Worm (Caenorhabditis elegans) whole organism, young adult: Measurements from ENCODE around the gene rga-1.

Experiments
- B0261.1 ChIP-seq: sonication (generic microtip); optimal IDR thresholded peaks from 2 replicates; lab custom pipeline; 2016; ENCODE audit warnings: mild to moderate bottlenecking, missing genetic modification characterization, moderate library complexity, missing compliant biosample characterization
- D2030.7 ChIP-seq: fragments of 200-800 bp; sonication (Bioruptor generic); IDR thresholded peaks from 2 replicates; pipeline ENCODE4 v1.3.6; 2022; ENCODE audit warnings: missing genetic modification reagents, missing genetic modification characterization, missing compliant biosample characterization
- F23B12.7 ChIP-seq: sonication (generic microtip); optimal IDR thresholded peaks from 2 replicates; lab custom pipeline; 2017; ENCODE audit warnings: missing genetic modification characterization, mild to moderate bottlenecking, missing compliant biosample characterization, antibody characterized with exemption, moderate library complexity; ENCODE audit not compliant: insufficient read depth
- F37B4.10 ChIP-seq: fragments of 200-800 bp; sonication (Bioruptor generic); IDR thresholded peaks from 2 replicates; pipeline ENCODE4 v1.3.6; 2022; ENCODE audit warnings: missing genetic modification characterization, missing compliant biosample characterization
- F49E8.2 ChIP-seq: sonication (generic microtip); optimal IDR thresholded peaks from 3 replicates; lab custom pipeline; 2017; ENCODE audit warnings: missing genetic modification characterization, mild to moderate bottlenecking, missing compliant biosample characterization, antibody characterized with exemption, moderate library complexity; ENCODE audit not compliant: insufficient read depth
- F57A8.1 ChIP-seq: fragments of 200-800 bp; sonication (Bioruptor generic); optimal IDR thresholded peaks from 2 replicates; lab custom pipeline; 2018; ENCODE audit warnings: mild to moderate bottlenecking, missing genetic modification characterization, moderate library complexity, missing compliant biosample characterization
- K12H6.12 ChIP-seq: fragments of 200-800 bp; sonication (Bioruptor generic); optimal IDR thresholded peaks from 2 replicates; lab custom pipeline; 2018; ENCODE audit warnings: mild to moderate bottlenecking, missing genetic modification characterization, missing compliant biosample characterization
- T26A5.8 ChIP-seq: sonication (generic microtip); optimal IDR thresholded peaks from 2 replicates; lab custom pipeline; 2016; ENCODE audit warnings: missing genetic modification characterization, missing compliant biosample characterization
- Y67H2A.10 ChIP-seq: fragments of 200-800 bp; sonication (Bioruptor generic); conservative IDR thresholded peaks from 2 replicates; pipeline ENCODE4 v1.3.6; 2022; ENCODE audit warnings: missing genetic modification reagents, missing genetic modification characterization, missing compliant biosample characterization
- akir-1 ChIP-seq: fragments of 200-800 bp; sonication (Bioruptor generic); optimal IDR thresholded peaks from 2 replicates; lab custom pipeline; 2018; ENCODE audit warnings: mild to moderate bottlenecking, missing genetic modification characterization, moderate library complexity, missing compliant biosample characterization
- aptf-3 ChIP-seq: fragments of 200-800 bp; sonication (Bioruptor generic); IDR thresholded peaks from 2 replicates; pipeline ENCODE4 v1.3.6; 2022; ENCODE audit warnings: missing genetic modification characterization, missing compliant biosample characterization
- athp-1 ChIP-seq: sonication (generic microtip); optimal IDR thresholded peaks from 2 replicates; lab custom pipeline; 2017; ENCODE audit warnings: mild to moderate bottlenecking, missing genetic modification characterization, missing compliant biosample characterization
- attf-3 ChIP-seq: fragments of 200-800 bp; sonication (Bioruptor generic); conservative IDR thresholded peaks from 2 replicates; pipeline ENCODE4 v1.3.6; 2022; ENCODE audit warnings: missing genetic modification reagents, missing genetic modification characterization, missing compliant biosample characterization
- cebp-1 ChIP-seq, 2 experiments: fragments of 200-800 bp in 1 of 2; sonication (Bioruptor generic) in 1 of 2; sonication (generic microtip) in 1 of 2; IDR thresholded peaks in 1 of 2; optimal IDR thresholded peaks in 1 of 2; 2 replicates each; pipeline versions ENCODE4 v1.3.6 to Lab custom; 2017 to 2022; ENCODE audit warnings: missing compliant biosample characterization in 2 of 2, missing genetic modification characterization in 2 of 2, mild to moderate bottlenecking in 1 of 2, missing genetic modification reagents in 1 of 2, moderate library complexity in 1 of 2
- ceh-58 ChIP-seq: fragments of 200-800 bp; sonication (Bioruptor generic); IDR thresholded peaks from 2 replicates; pipeline ENCODE4 v1.3.6; 2022; ENCODE audit warnings: missing genetic modification characterization, missing compliant biosample characterization
- chd-7 ChIP-seq: sonication (generic microtip); optimal IDR thresholded peaks from 2 replicates; lab custom pipeline; 2016; ENCODE audit warnings: mild to moderate bottlenecking, missing genetic modification characterization, moderate library complexity, missing compliant biosample characterization
- dox-1 ChIP-seq: fragments of 200-800 bp; sonication (Bioruptor generic); IDR thresholded peaks from 2 replicates; pipeline ENCODE4 v1.3.6; 2022; ENCODE audit warnings: missing genetic modification reagents, missing genetic modification characterization, missing compliant biosample characterization
- dpl-1 ChIP-seq: fragments of 150-350 bp; optimal IDR thresholded peaks from 2 replicates; lab custom pipeline; 2014; ENCODE audit warnings: missing biosample characterization, missing genetic modification reagents, missing genetic modification characterization
- efl-1 ChIP-seq: fragments of 150-350 bp; optimal IDR thresholded peaks from 2 replicates; lab custom pipeline; 2014; ENCODE audit warnings: missing biosample characterization, missing genetic modification reagents, missing genetic modification characterization
- egrh-3 ChIP-seq: fragments of 200-800 bp; sonication (Bioruptor generic); IDR thresholded peaks from 2 replicates; pipeline ENCODE4 v1.3.6; 2022; ENCODE audit warnings: missing genetic modification reagents, missing genetic modification characterization, missing compliant biosample characterization
- him-1 ChIP-seq: sonication (generic microtip); optimal IDR thresholded peaks from 2 replicates; lab custom pipeline; 2016; ENCODE audit warnings: missing genotype, missing genetic modification reagents, missing genetic modification characterization, missing compliant biosample characterization
- hlh-12 ChIP-seq: sonication (generic microtip); optimal IDR thresholded peaks from 2 replicates; lab custom pipeline; 2016; ENCODE audit warnings: missing genetic modification characterization, missing compliant biosample characterization
- hlh-26 ChIP-seq: fragments of 200-800 bp; sonication (Bioruptor generic); conservative IDR thresholded peaks from 2 replicates; pipeline ENCODE4 v1.3.6; 2022; ENCODE audit warnings: missing genetic modification reagents, missing genetic modification characterization, missing compliant biosample characterization
- hsf-1 ChIP-seq: fragments of 200-800 bp; sonication (Bioruptor generic); IDR thresholded peaks from 2 replicates; pipeline ENCODE4 v1.3.6; 2022; ENCODE audit warnings: missing genetic modification reagents, missing genetic modification characterization, missing compliant biosample characterization
- lag-1 ChIP-seq: fragments of 200-800 bp; sonication (Bioruptor generic); IDR thresholded peaks from 2 replicates; pipeline ENCODE4 v1.3.6; 2022; ENCODE audit warnings: missing genetic modification reagents, missing genetic modification characterization, missing compliant biosample characterization
- let-607 ChIP-seq, 2 experiments: fragments of 200-800 bp in 1 of 2; sonication (Bioruptor generic) in 1 of 2; sonication (generic microtip) in 1 of 2; optimal IDR thresholded peaks; 2 replicates each; lab custom pipeline; 2016 to 2018; ENCODE audit warnings: mild to moderate bottlenecking in 2 of 2, missing compliant biosample characterization in 2 of 2, missing genetic modification characterization in 2 of 2, moderate library complexity in 2 of 2, missing genotype in 1 of 2
- lin-26 ChIP-seq: fragments of 200-800 bp; sonication (Bioruptor generic); IDR thresholded peaks from 2 replicates; pipeline ENCODE4 v1.3.6; 2022; ENCODE audit warnings: missing genetic modification reagents, missing genetic modification characterization, missing compliant biosample characterization
- lin-35 ChIP-seq, 3 experiments: fragments of 150-350 bp in 2 of 3; sonication (generic microtip) in 1 of 3; optimal IDR thresholded peaks; 2 replicates each; lab custom pipeline; 2014 to 2018; ENCODE audit warnings: missing biosample characterization in 3 of 3, missing genetic modification characterization in 3 of 3, missing genetic modification reagents in 3 of 3
- lin-54 ChIP-seq: fragments of 200-800 bp; sonication (Bioruptor generic); optimal IDR thresholded peaks from 2 replicates; lab custom pipeline; 2018; ENCODE audit warnings: mild to moderate bottlenecking, missing genetic modification characterization, missing compliant biosample characterization
- madf-3 ChIP-seq: fragments of 200-800 bp; sonication (Bioruptor generic); IDR thresholded peaks from 2 replicates; pipeline ENCODE4 v1.3.6; 2022; ENCODE audit warnings: missing genetic modification reagents, missing genetic modification characterization, missing compliant biosample characterization
- madf-8 ChIP-seq: fragments of 200-800 bp; sonication (Bioruptor generic); conservative IDR thresholded peaks from 2 replicates; pipeline ENCODE4 v1.3.6; 2022; ENCODE audit warnings: missing genetic modification reagents, missing genetic modification characterization, missing compliant biosample characterization
- mcd-1 ChIP-seq: fragments of 200-800 bp; sonication (Bioruptor generic); IDR thresholded peaks from 2 replicates; pipeline ENCODE4 v1.3.6; 2022; ENCODE audit warnings: missing genetic modification reagents, missing genetic modification characterization, missing compliant biosample characterization
- nhr-179 ChIP-seq: sonication (generic microtip); optimal IDR thresholded peaks from 2 replicates; lab custom pipeline; 2016; ENCODE audit warnings: mild to moderate bottlenecking, missing genetic modification characterization, missing compliant biosample characterization
- nhr-27 ChIP-seq: fragments of 200-800 bp; sonication (Bioruptor generic); optimal IDR thresholded peaks from 2 replicates; lab custom pipeline; 2018; ENCODE audit warnings: mild to moderate bottlenecking, missing genetic modification characterization, moderate library complexity, missing compliant biosample characterization
- nhr-80 ChIP-seq: sonication (generic microtip); optimal IDR thresholded peaks from 2 replicates; lab custom pipeline; 2016; ENCODE audit warnings: missing genetic modification characterization, missing compliant biosample characterization
- snpc-3.4 ChIP-seq: sonication (generic microtip); optimal IDR thresholded peaks from 2 replicates; lab custom pipeline; 2017; ENCODE audit warnings: missing genetic modification characterization, mild to moderate bottlenecking, missing compliant biosample characterization, antibody characterized with exemption, moderate library complexity, missing genotype, missing genetic modification reagents
- snpc-4 ChIP-seq, 5 experiments: fragments of 150-350 bp in 1 of 5; sonication (generic microtip) in 4 of 5; optimal IDR thresholded peaks; 2 replicates each; lab custom pipeline; 2014 to 2018; ENCODE audit warnings: missing genetic modification characterization in 5 of 5, missing biosample characterization in 3 of 5, antibody characterized with exemption in 2 of 5, mild to moderate bottlenecking in 2 of 5, missing compliant biosample characterization in 2 of 5, missing genotype in 2 of 5, moderate library complexity in 2 of 5, missing genetic modification reagents in 1 of 5
- somi-1 ChIP-seq: fragments of 200-800 bp; sonication (Bioruptor generic); optimal IDR thresholded peaks from 2 replicates; lab custom pipeline; 2018; ENCODE audit warnings: mild to moderate bottlenecking, missing genetic modification characterization, missing compliant biosample characterization
- sptf-2 ChIP-seq: fragments of 200-800 bp; sonication (Bioruptor generic); optimal IDR thresholded peaks from 2 replicates; lab custom pipeline; 2018; ENCODE audit warnings: mild to moderate bottlenecking, missing genetic modification characterization, missing compliant biosample characterization
- unc-130 ChIP-seq: sonication (generic microtip); optimal IDR thresholded peaks from 2 replicates; lab custom pipeline; 2016; ENCODE audit warnings: missing genetic modification reagents, missing genetic modification characterization, missing compliant biosample characterization
- ztf-22 ChIP-seq: fragments of 200-800 bp; sonication (Bioruptor generic); optimal IDR thresholded peaks from 2 replicates; lab custom pipeline; 2018; ENCODE audit warnings: mild to moderate bottlenecking, missing genetic modification characterization, moderate library complexity, missing compliant biosample characterization
- ztf-28 ChIP-seq: fragments of 200-800 bp; sonication (Bioruptor generic); IDR thresholded peaks from 2 replicates; pipeline ENCODE4 v1.3.6; 2022; ENCODE audit warnings: missing genetic modification reagents, missing genetic modification characterization, missing compliant biosample characterization
- ztf-6 ChIP-seq: fragments of 200-800 bp; sonication (Bioruptor generic); IDR thresholded peaks from 2 replicates; pipeline ENCODE4 v1.3.6; 2022; ENCODE audit warnings: missing genetic modification reagents, missing genetic modification characterization, missing compliant biosample characterization

rga-1 gene

DNA sequence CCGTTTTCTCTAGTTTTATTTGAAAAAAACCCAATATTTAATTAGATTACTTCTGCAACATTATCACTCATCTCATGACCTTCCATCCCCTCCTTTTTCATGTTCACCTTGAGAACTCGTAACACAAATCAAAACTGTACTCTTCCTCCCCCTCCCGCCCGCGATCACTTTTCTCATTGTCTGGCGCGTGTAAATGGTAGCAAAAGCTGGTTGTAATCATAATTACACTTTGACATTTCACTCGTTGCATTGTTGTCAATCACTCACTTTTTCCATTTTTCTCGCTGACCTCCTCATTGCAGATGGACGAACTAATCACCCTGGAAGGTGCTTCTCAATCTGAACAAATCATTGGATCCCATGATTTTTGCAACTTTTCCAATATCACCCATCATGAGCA lies 45.7 kb downstream of the rga-1 start, which contains the start of gene npr-41:
npr-41 (plus strand) TSS at position 301 of the 400 bp plus-strand sequence.
- TF ChIP-seq nhr-80 (tag; lab: Kevin White, UChicago), result no peak
- TF ChIP-seq madf-3, result no peak
- no peak for TF ChIP-seq mcd-1 (GFP tag; lab: Robert Waterston, UW)
- TF ChIP-seq sptf-2, result no peak
- no peak for TF ChIP-seq somi-1 (GFP tag; lab: Kevin White, UChicago)
- TF ChIP-seq chd-7, result no peak
- TF ChIP-seq aptf-3 (GFP tag; lab: Robert Waterston, UW), result no peak

DNA sequence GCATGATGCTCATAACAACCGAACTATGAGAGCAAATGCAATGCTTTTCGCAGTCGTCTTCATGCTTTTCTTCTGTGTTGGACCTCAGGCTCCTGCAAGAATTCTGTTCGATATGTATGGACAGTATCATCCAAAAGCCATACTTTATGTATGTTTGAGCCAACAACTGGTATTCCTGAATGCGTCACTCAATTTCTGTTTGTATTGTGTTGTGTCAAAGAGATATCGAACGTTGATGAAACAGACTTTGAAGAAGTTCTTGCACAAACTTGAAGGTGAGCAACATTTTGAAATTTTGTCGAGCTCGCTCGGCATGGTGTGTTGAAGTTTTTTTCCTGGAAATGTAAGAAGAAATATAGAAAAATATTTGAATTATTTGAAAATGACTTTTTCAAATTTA lies 48.2 kb downstream of the rga-1 start:
- TF ChIP-seq snpc-4 (GFP tag; optimal IDR thresholded peaks at IDR 0.05; lab: Kevin White, UChicago), result no peak
- no peak for TF ChIP-seq snpc-4 (tag; optimal IDR thresholded peaks at IDR 0.05; lab: Kevin White, UChicago)
- no peak for TF ChIP-seq T26A5.8
- no peak for TF ChIP-seq chd-7
- no peak for TF ChIP-seq snpc-3.4 (tag; lab: Kevin White, UChicago)
- no peak for TF ChIP-seq attf-3 (GFP tag; lab: Robert Waterston, UW)
- TF ChIP-seq ztf-28 (GFP tag; lab: Robert Waterston, UW), result no peak
- TF ChIP-seq lin-35 (GFP tag; optimal IDR thresholded peaks at IDR 0.05; lab: Kevin White, UChicago), result no peak
- TF ChIP-seq akir-1 (GFP tag; lab: Kevin White, UChicago), result no peak
- no peak for TF ChIP-seq cebp-1 (GFP tag; IDR thresholded peaks at IDR 0.05; lab: Robert Waterston, UW)
- no peak for TF ChIP-seq cebp-1 (tag; optimal IDR thresholded peaks at IDR 0.05; lab: Kevin White, UChicago)
- TF ChIP-seq egrh-3 (GFP tag; lab: Robert Waterston, UW), result no peak
- TF ChIP-seq ztf-6 (GFP tag; lab: Robert Waterston, UW), result no peak

ce11 chrII:11514775-11515174 lies 50.1 kb downstream of the rga-1 start, which contains the start of gene srh-44:
Gene srh-44, plus strand, starts transcription at chrII:11515075.
- no peak for TF ChIP-seq Y67H2A.10 (GFP tag; lab: Robert Waterston, UW)
- TF ChIP-seq snpc-4 (GFP tag; optimal IDR thresholded peaks at IDR 0.05; lab: Kevin White, UChicago), result no peak
- TF ChIP-seq snpc-4 (tag; optimal IDR thresholded peaks at IDR 0.05; lab: Kevin White, UChicago), result no peak
- no peak for TF ChIP-seq lag-1 (GFP tag; lab: Robert Waterston, UW)
- no peak for TF ChIP-seq lin-54 (GFP tag; lab: Kevin White, UChicago)
- TF ChIP-seq F23B12.7, result no peak
- no peak for TF ChIP-seq nhr-27
- TF ChIP-seq B0261.1 (tag; lab: Kevin White, UChicago), result no peak
- no peak for TF ChIP-seq K12H6.12 (tag; lab: Kevin White, UChicago)
- TF ChIP-seq somi-1 (GFP tag; lab: Kevin White, UChicago), result no peak
- TF ChIP-seq efl-1, result no peak
- TF ChIP-seq dpl-1 (GFP tag; lab: Kevin White, UChicago), result no peak
- no peak for TF ChIP-seq nhr-179 (tag; lab: Kevin White, UChicago)
- TF ChIP-seq chd-7, result no peak
- TF ChIP-seq hlh-12 (tag; lab: Kevin White, UChicago), result no peak
- no peak for TF ChIP-seq ztf-22
- no peak for TF ChIP-seq ceh-58 (GFP tag; lab: Robert Waterston, UW)
- TF ChIP-seq lin-26 (GFP tag; lab: Robert Waterston, UW), result no peak

DNA sequence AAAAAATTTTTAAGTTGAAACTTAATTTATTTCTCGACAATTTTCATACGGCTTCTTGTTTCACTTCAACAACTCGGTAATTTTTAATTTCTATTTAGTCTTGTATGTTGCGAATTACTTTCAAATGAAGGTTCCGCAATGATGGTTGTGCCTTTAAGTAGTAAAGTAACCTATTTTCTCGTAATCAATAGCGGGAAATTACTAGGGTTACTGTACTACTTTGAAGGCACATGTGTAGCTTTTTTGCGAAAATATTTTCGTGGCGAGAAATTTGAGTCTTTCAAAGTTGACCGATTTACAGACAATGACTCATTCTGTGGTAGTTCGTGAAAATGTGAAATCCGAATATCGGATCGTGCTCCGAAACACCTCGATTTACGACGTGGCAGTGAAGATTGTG lies 53.5 kb downstream of the rga-1 start, which contains the start of gene B0334.10:
B0334.10 (plus strand) TSS at position 301 of the 400 bp plus-strand sequence.
- TF ChIP-seq snpc-4 (GFP tag; optimal IDR thresholded peaks at IDR 0.05; lab: Kevin White, UChicago) (no peak), snpc-4 (tag; optimal IDR thresholded peaks at IDR 0.05; lab: Kevin White, UChicago) (no peak), unc-130 (GFP tag; lab: Kevin White, UChicago) (no peak), dox-1 (GFP tag; lab: Robert Waterston, UW) (no peak), F57A8.1 (no peak), F37B4.10 (no peak), ztf-22 (no peak), D2030.7 (GFP tag; lab: Robert Waterston, UW) (no peak), F23B12.7 (no peak), let-607 (tag; optimal IDR thresholded peaks at IDR 0.05; lab: Kevin White, UChicago) (no peak), F49E8.2 (tag; lab: Kevin White, UChicago) (no peak), him-1 (tag; lab: Kevin White, UChicago) (no peak), hsf-1 (no peak), madf-8 (GFP tag; lab: Robert Waterston, UW) (no peak), athp-1 (tag; lab: Kevin White, UChicago) (no peak), dpl-1 (GFP tag; lab: Kevin White, UChicago) (no peak), hlh-26 (GFP tag; lab: Robert Waterston, UW) (no peak)
